Worm (Caenorhabditis elegans) whole organism, late embryonic: ENCODE results near the gene rps-23.

Experiments used
- fkh-10 ChIP-seq: fragments of 150-350 bp; optimal IDR thresholded peaks from 2 replicates; lab custom pipeline; 2014; ENCODE audit warnings: missing biosample characterization, missing genetic modification reagents, missing genetic modification characterization
- nhr-11 ChIP-seq: fragments of 150-350 bp; optimal IDR thresholded peaks from 2 replicates; lab custom pipeline; 2014; ENCODE audit warnings: missing biosample characterization, missing genetic modification characterization
- sox-4 ChIP-seq: sonication (generic microtip); optimal IDR thresholded peaks from 2 replicates; lab custom pipeline; 2017; ENCODE audit warnings: mild to moderate bottlenecking, missing genetic modification characterization, inconsistent platforms, missing compliant biosample characterization

DNA sequence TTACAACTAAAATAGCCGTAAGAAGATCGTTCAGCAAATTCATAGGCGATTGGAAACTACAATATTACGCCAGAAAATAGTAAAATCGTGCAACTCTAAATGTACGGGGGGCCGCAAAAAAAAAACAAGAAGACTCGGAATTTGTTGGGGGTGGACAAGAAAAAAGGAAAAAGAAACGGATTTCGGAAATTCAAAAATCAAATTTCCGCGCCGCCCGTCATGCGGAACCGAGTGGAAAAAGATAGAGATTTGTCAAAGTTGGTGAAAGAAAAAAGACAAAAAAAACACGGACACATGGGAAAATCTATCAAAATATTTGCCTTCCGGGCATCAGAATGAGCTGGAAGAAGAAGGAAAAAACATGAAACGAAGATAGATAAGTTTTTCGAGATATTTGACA, 28.4 kb upstream of the rps-23 start:
- TF ChIP-seq fkh-10 (no peak), sox-4 (tag; lab: Kevin White, UChicago) (no peak), nhr-11 (no peak)
